Fruit fly (Drosophila melanogaster) whole organism, embryonic: ENCODE results near the gene CG17154.

ENCODE experiments used
- Abd-B ChIP-seq: fragments of 200-800 bp; sonication (Bioruptor generic); optimal IDR thresholded peaks from 2 replicates; lab custom pipeline; 2018; ENCODE audit warnings: missing biosample characterization, mild to moderate bottlenecking, missing genetic modification characterization, moderate library complexity
- Atf6 ChIP-seq: fragments of 200-800 bp; sonication (Bioruptor generic); IDR thresholded peaks from 2 replicates; pipeline ENCODE4 v1.3.6; 2022; ENCODE audit warnings: missing biosample characterization, missing genetic modification characterization
- CG10267 ChIP-seq: fragments of 200-800 bp; sonication (Bioruptor generic); optimal IDR thresholded peaks from 2 replicates; lab custom pipeline; 2018; ENCODE audit warnings: missing biosample characterization, mild to moderate bottlenecking, missing genetic modification characterization, moderate library complexity
- CG10979 ChIP-seq: fragments of 200-800 bp; sonication (Bioruptor generic); optimal IDR thresholded peaks from 2 replicates; lab custom pipeline; 2018; ENCODE audit warnings: missing biosample characterization, mild to moderate bottlenecking, missing genetic modification characterization, moderate library complexity
- CG11247 ChIP-seq: fragments of 200-800 bp; sonication (Bioruptor generic); IDR thresholded peaks from 2 replicates; pipeline ENCODE4 v1.3.6; 2022; ENCODE audit warnings: missing biosample characterization, missing genetic modification characterization
- CG13123 ChIP-seq: fragments of 200-800 bp; sonication (Bioruptor generic); optimal IDR thresholded peaks from 2 replicates; lab custom pipeline; 2016; ENCODE audit warnings: missing biosample characterization, missing genetic modification characterization
- CG13894 ChIP-seq: fragments of 200-800 bp; sonication (Bioruptor generic); optimal IDR thresholded peaks from 3 replicates; lab custom pipeline; 2018; ENCODE audit warnings: missing biosample characterization, mild to moderate bottlenecking, missing genetic modification characterization, moderate library complexity
- CG15696 ChIP-seq: fragments of 200-800 bp; sonication (Bioruptor generic); optimal IDR thresholded peaks from 2 replicates; lab custom pipeline; 2019; ENCODE audit warnings: missing biosample characterization, mild to moderate bottlenecking, missing genetic modification characterization, moderate library complexity
- CG16863 ChIP-seq: fragments of 200-800 bp; sonication (Bioruptor generic); optimal IDR thresholded peaks from 3 replicates; lab custom pipeline; 2016; ENCODE audit warnings: missing biosample characterization, missing genetic modification characterization
- CG18599 ChIP-seq: fragments of 200-800 bp; sonication (Bioruptor generic); optimal IDR thresholded peaks from 3 replicates; lab custom pipeline; 2017; ENCODE audit warnings: missing biosample characterization, missing genetic modification characterization, mild to moderate bottlenecking, moderate library complexity, missing genetic modification reagents
- CG2129 ChIP-seq: fragments of 200-800 bp; sonication (Bioruptor generic); IDR thresholded peaks from 2 replicates; pipeline ENCODE4 v1.3.6; 2022; ENCODE audit warnings: missing biosample characterization, missing genetic modification characterization; ENCODE audit not compliant: partially characterized antibody
- CG3407 ChIP-seq: fragments of 200-800 bp; sonication (Bioruptor generic); optimal IDR thresholded peaks from 2 replicates; lab custom pipeline; 2018; ENCODE audit warnings: missing biosample characterization, mild to moderate bottlenecking, missing genetic modification characterization
- CG3838 ChIP-seq: fragments of 200-800 bp; sonication (Bioruptor generic); optimal IDR thresholded peaks from 3 replicates; lab custom pipeline; 2016; ENCODE audit warnings: missing biosample characterization, missing genetic modification characterization
- CG6813 ChIP-seq: fragments of 200-800 bp; sonication (Bioruptor generic); optimal IDR thresholded peaks from 2 replicates; lab custom pipeline; 2017; ENCODE audit warnings: missing biosample characterization, missing genetic modification characterization, mild to moderate bottlenecking, moderate library complexity, missing genetic modification reagents
- CG7372 ChIP-seq: fragments of 200-800 bp; sonication (Bioruptor generic); IDR thresholded peaks from 2 replicates; pipeline ENCODE4 v1.3.6; 2022; ENCODE audit warnings: missing biosample characterization, missing genetic modification characterization
- CG7987 ChIP-seq: fragments of 200-800 bp; sonication (Bioruptor generic); optimal IDR thresholded peaks from 2 replicates; lab custom pipeline; 2018; ENCODE audit warnings: missing biosample characterization, mild to moderate bottlenecking, missing genetic modification characterization, moderate library complexity
- CG8478 ChIP-seq: fragments of >200 bp; optimal IDR thresholded peaks from 2 replicates; lab custom pipeline; 2018
- CG9876 ChIP-seq: fragments of 200-800 bp; sonication (Bioruptor generic); optimal IDR thresholded peaks from 2 replicates; lab custom pipeline; 2016; ENCODE audit warnings: missing biosample characterization, missing genetic modification characterization
- CG9932 ChIP-seq: fragments of 200-800 bp; sonication (Bioruptor generic); IDR thresholded peaks from 2 replicates; pipeline ENCODE4 v1.3.6; 2022; ENCODE audit warnings: missing biosample characterization, missing genetic modification characterization
- Eip74EF ChIP-seq, 2 experiments: fragments of 200-800 bp in 1 of 2; fragments of >200 bp in 1 of 2; sonication (Bioruptor generic) in 1 of 2; optimal IDR thresholded peaks; 2 replicates each; lab custom pipeline; 2017 to 2019; ENCODE audit warnings: missing biosample characterization in 2 of 2, missing genetic modification characterization in 2 of 2, mild to moderate bottlenecking in 1 of 2, moderate library complexity in 1 of 2
- Ets97D ChIP-seq: fragments of 200-800 bp; sonication (Bioruptor generic); optimal IDR thresholded peaks from 3 replicates; lab custom pipeline; 2016; ENCODE audit warnings: missing biosample characterization, missing genetic modification characterization
- GATAe ChIP-seq: fragments of 200-800 bp; sonication (Bioruptor generic); conservative IDR thresholded peaks from 2 replicates; pipeline ENCODE4 v1.3.6; 2022; ENCODE audit warnings: missing biosample characterization, missing genetic modification characterization
- HmgD ChIP-seq: fragments of 200-800 bp; sonication (Bioruptor generic); optimal IDR thresholded peaks from 3 replicates; lab custom pipeline; 2016; ENCODE audit warnings: missing biosample characterization, missing genetic modification characterization
- Hmr ChIP-seq: fragments of 200-800 bp; sonication (Bioruptor generic); optimal IDR thresholded peaks from 3 replicates; lab custom pipeline; 2017; ENCODE audit warnings: mild to moderate bottlenecking, missing biosample characterization, missing genetic modification reagents, missing genetic modification characterization
- MBD-R2 ChIP-seq: fragments of 200-800 bp; sonication (Bioruptor generic); IDR thresholded peaks from 2 replicates; pipeline ENCODE4 v1.3.6; 2022; ENCODE audit warnings: missing biosample characterization, missing genetic modification characterization
- Mes4 ChIP-seq: fragments of 200-800 bp; sonication (Bioruptor generic); optimal IDR thresholded peaks from 2 replicates; lab custom pipeline; 2016; ENCODE audit warnings: missing biosample characterization, missing genetic modification characterization
- NC2α ChIP-seq: fragments of 200-800 bp; sonication (Bioruptor generic); optimal IDR thresholded peaks from 2 replicates; lab custom pipeline; 2016; ENCODE audit warnings: missing biosample characterization, missing genetic modification characterization
- Vsx1 ChIP-seq: fragments of 200-800 bp; sonication (Bioruptor generic); optimal IDR thresholded peaks from 2 replicates; lab custom pipeline; 2017; ENCODE audit warnings: missing biosample characterization, mild to moderate bottlenecking, missing genetic modification characterization, missing genetic modification reagents
- ab ChIP-seq: fragments of 200-800 bp; sonication (Bioruptor generic); optimal IDR thresholded peaks from 2 replicates; lab custom pipeline; 2016; ENCODE audit warnings: missing biosample characterization, missing genetic modification characterization
- ac ChIP-seq: fragments of 200-800 bp; sonication (Bioruptor generic); optimal IDR thresholded peaks from 3 replicates; lab custom pipeline; 2017; ENCODE audit warnings: missing biosample characterization, mild to moderate bottlenecking, missing genetic modification characterization
- ash1 ChIP-seq: fragments of 200-800 bp; sonication (Bioruptor generic); optimal IDR thresholded peaks from 2 replicates; lab custom pipeline; 2018; ENCODE audit warnings: missing biosample characterization, mild to moderate bottlenecking, missing genetic modification characterization
- chif ChIP-seq, 2 experiments: fragments of 200-800 bp; sonication (Bioruptor generic); optimal IDR thresholded peaks; 3 replicates each; lab custom pipeline; 2016; ENCODE audit warnings: missing biosample characterization in 2 of 2, missing genetic modification characterization in 2 of 2
- chm ChIP-seq: fragments of 200-800 bp; sonication (Bioruptor generic); IDR thresholded peaks from 2 replicates; pipeline ENCODE4 v1.3.6; 2022; ENCODE audit warnings: missing biosample characterization, missing genetic modification characterization
- ci ChIP-seq: fragments of 200-800 bp; sonication (Bioruptor generic); IDR thresholded peaks from 3 replicates; pipeline ENCODE4 v1.3.6; 2022; ENCODE audit warnings: missing biosample characterization, missing genetic modification characterization
- dm ChIP-seq: fragments of 200-800 bp; sonication (Bioruptor generic); optimal IDR thresholded peaks from 3 replicates; lab custom pipeline; 2016; ENCODE audit warnings: missing biosample characterization, missing genetic modification characterization
- dpn ChIP-seq, 2 experiments: fragments of 200-800 bp; sonication (Bioruptor generic); optimal IDR thresholded peaks; 3 replicates each; lab custom pipeline; 2016; ENCODE audit warnings: missing biosample characterization in 2 of 2, missing genetic modification characterization in 2 of 2
- fru ChIP-seq: fragments of >200 bp; optimal IDR thresholded peaks from 2 replicates; lab custom pipeline; 2017
- insv ChIP-seq, 2 experiments: fragments of 200-800 bp; sonication (Bioruptor generic); optimal IDR thresholded peaks; 3 replicates each; lab custom pipeline; 2016 to 2018; ENCODE audit warnings: missing biosample characterization in 2 of 2, missing genetic modification characterization in 2 of 2
- kay ChIP-seq: fragments of 200-800 bp; sonication (Bioruptor generic); optimal IDR thresholded peaks from 2 replicates; lab custom pipeline; 2016; ENCODE audit warnings: missing biosample characterization, missing genetic modification characterization
- knrl ChIP-seq: fragments of 200-800 bp; sonication (Bioruptor generic); IDR thresholded peaks from 3 replicates; pipeline ENCODE4 v1.3.6; 2022; ENCODE audit warnings: missing biosample characterization, missing genetic modification characterization; ENCODE audit not compliant: partially characterized antibody
- lola ChIP-seq, 3 experiments: fragments of >200 bp in 2 of 3; fragments of 200-800 bp in 1 of 3; sonication (Bioruptor generic) in 1 of 3; optimal IDR thresholded peaks; 2 replicates each; lab custom pipeline; 2017 to 2019; ENCODE audit warnings: missing biosample characterization in 3 of 3, missing genetic modification characterization in 3 of 3, mild to moderate bottlenecking in 1 of 3, moderate library complexity in 1 of 3
- mam ChIP-seq: fragments of 200-800 bp; sonication (Bioruptor generic); optimal IDR thresholded peaks from 3 replicates; lab custom pipeline; 2016; ENCODE audit warnings: missing biosample characterization, missing genetic modification characterization
- odd ChIP-seq: fragments of 200-800 bp; sonication (Bioruptor generic); optimal IDR thresholded peaks from 2 replicates; lab custom pipeline; 2017; ENCODE audit warnings: missing biosample characterization, mild to moderate bottlenecking, missing genetic modification characterization
- pan ChIP-seq, 4 experiments: fragments of >200 bp in 3 of 4; fragments of 200-800 bp in 1 of 4; sonication (Bioruptor generic) in 1 of 4; optimal IDR thresholded peaks in 3 of 4; IDR thresholded peaks in 1 of 4; 2 replicates each; pipeline versions ENCODE4 v1.3.6 to Lab custom; 2017 to 2022; ENCODE audit warnings: missing biosample characterization in 2 of 4, missing genetic modification characterization in 2 of 4, mixed read lengths in 1 of 4
- run ChIP-seq: fragments of 200-800 bp; sonication (Bioruptor generic); optimal IDR thresholded peaks from 3 replicates; lab custom pipeline; 2018; ENCODE audit warnings: missing biosample characterization, mild to moderate bottlenecking, missing genetic modification characterization
- sc ChIP-seq, 3 experiments: fragments of >200 bp in 2 of 3; fragments of 200-800 bp in 1 of 3; sonication (Bioruptor generic) in 1 of 3; optimal IDR thresholded peaks; 2 replicates in 2 of 3; 3 replicates in 1 of 3; lab custom pipeline; 2017; ENCODE audit warnings: mild to moderate bottlenecking in 1 of 3, missing biosample characterization in 1 of 3, missing genetic modification characterization in 1 of 3, missing genetic modification reagents in 1 of 3
- twi ChIP-seq: fragments of 200-800 bp; optimal IDR thresholded peaks from 2 replicates; lab custom pipeline; 2019; ENCODE audit warnings: missing biosample characterization, mild to moderate bottlenecking, missing genetic modification characterization, moderate library complexity
- wdn ChIP-seq: fragments of 200-800 bp; sonication (Bioruptor generic); IDR thresholded peaks from 2 replicates; pipeline ENCODE4 v1.3.6; 2022; ENCODE audit warnings: missing biosample characterization, missing genetic modification characterization
- wor ChIP-seq: fragments of 200-800 bp; sonication (Bioruptor generic); IDR thresholded peaks from 2 replicates; pipeline ENCODE4 v1.3.6; 2022; ENCODE audit warnings: missing biosample characterization, missing genetic modification characterization

CG17154 gene

dm6 chr3L:12124975-12125374 lies 36.5 kb downstream of the CG17154 start, which contains the start of gene yps (continued):
- TF ChIP-seq HmgD (GFP tag; lab: Kevin White, UChicago) (peak; percentile 95), CG9932 (GFP tag; lab: Robert Waterston, UW) (peak; percentile 82), wdn (peak; percentile 88), CG7987 (GFP tag; lab: Kevin White, UChicago) (peak; percentile 100), wor (GFP tag; lab: Robert Waterston, UW) (peak; percentile 56), CG7372 (GFP tag; lab: Robert Waterston, UW) (peak; percentile 75), Mes4 (GFP tag; lab: Kevin White, UChicago) (peak; percentile 97), NC2α (peak; percentile 87), CG2129 (GFP tag; lab: Robert Waterston, UW) (peak; percentile 33; the same call in 1 of the 2 replicates), CG11247 (GFP tag; lab: Robert Waterston, UW) (peak; percentile 91), dpn (GFP tag; optimal IDR thresholded peaks at IDR 0.05; lab: Kevin White, UChicago) (peak; percentile 87 to 96), CG3407 (GFP tag; lab: Kevin White, UChicago) (peak; percentile 95), MBD-R2 (peak; percentile 78; the same call in 1 of the 2 replicates), twi (peak; percentile 80), CG18599 (GFP tag; lab: Kevin White, UChicago) (peak; percentile 96), Ets97D (peak; percentile 100), ab (GFP tag; lab: Kevin White, UChicago) (no peak), Eip74EF (GFP tag; optimal IDR thresholded peaks at IDR 0.05; lab: Kevin White, UChicago) (peak in 1 of 2 experiments; percentile 70), CG16863 (GFP tag; lab: Kevin White, UChicago) (peak; percentile 84), odd (GFP tag; lab: Kevin White, UChicago) (peak; percentile 98), Atf6 (GFP tag; lab: Robert Waterston, UW) (peak; percentile 90), GATAe (GFP tag; lab: Robert Waterston, UW) (peak; percentile 49), run (tag; lab: Kevin White, UChicago) (peak; percentile 81), CG10267 (peak; percentile 92), sc (optimal IDR thresholded peaks at IDR 0.05; lab: Kevin White, UChicago) (no peak), sc (GFP tag; optimal IDR thresholded peaks at IDR 0.05; lab: Kevin White, UChicago) (peak; percentile 90), CG9876 (GFP tag; lab: Kevin White, UChicago) (peak; percentile 92), CG13894 (tag; lab: Kevin White, UChicago) (peak; percentile 91), dm (GFP tag; lab: Kevin White, UChicago) (peak; percentile 93), fru (lab: Kevin White, UChicago) (no peak), ac (GFP tag; lab: Kevin White, UChicago) (peak; percentile 89), CG10979 (tag; lab: Kevin White, UChicago) (peak; percentile 80), CG3838 (GFP tag; lab: Kevin White, UChicago) (peak; percentile 91), knrl (GFP tag; lab: Robert Waterston, UW) (peak; percentile 77), ci (GFP tag; lab: Robert Waterston, UW) (peak; percentile 99), ash1 (GFP tag; lab: Kevin White, UChicago) (peak; percentile 99), CG8478 (no peak), CG13123 (peak; percentile 87), CG15696 (tag; lab: Kevin White, UChicago) (peak; percentile 63), CG6813 (GFP tag; lab: Kevin White, UChicago) (peak; percentile 98), chm (GFP tag; lab: Robert Waterston, UW) (peak; percentile 98), insv (GFP tag; optimal IDR thresholded peaks at IDR 0.05; lab: Kevin White, UChicago) (peak in 1 of 2 experiments; percentile 85), lola (GFP tag; optimal IDR thresholded peaks at IDR 0.05; lab: Kevin White, UChicago) (peak in 1 of 3 experiments; percentile 61), Hmr (GFP tag; lab: Kevin White, UChicago) (peak; percentile 99), kay (GFP tag; lab: Kevin White, UChicago) (peak; percentile 71), chif (GFP tag; optimal IDR thresholded peaks at IDR 0.05; lab: Kevin White, UChicago) (peak; percentile 81 to 94), mam (GFP tag; lab: Kevin White, UChicago) (peak; percentile 77), Abd-B (GFP tag; lab: Kevin White, UChicago) (no peak), pan (optimal IDR thresholded peaks at IDR 0.05; lab: Kevin White, UChicago) (no peak), pan (GFP tag; optimal IDR thresholded peaks at IDR 0.05 in 1 of 2, IDR thresholded peaks at IDR 0.05 in 1 of 2) (peak in 1 of 2 experiments; percentile 93), Vsx1 (peak; percentile 97)
